In genomic region chr3L:8851950-8852349, dm6 we compare ENCODE assay signal across 2 fruit fly cellular contexts.
TF ChIP-seq lines count a peak whose summit lies in the region.

No protein-coding gene starts in this region.

- no peak for TF ChIP-seq CTCF in whole organism, embryonic (GFP tag; optimal IDR thresholded peaks at IDR 0.05; lab: Kevin White, UChicago)

TF ChIP-seq in whole organism, embryonic, 481 proteins besides CTCF, POLR2A, EP300 and RAD21:
- no peak for TF ChIP-seq D19A (tag; optimal IDR thresholded peaks at IDR 0.05; lab: Kevin White, UChicago)
- TF ChIP-seq sd (tag; optimal IDR thresholded peaks at IDR 0.05; lab: Kevin White, UChicago): no peak
- TF ChIP-seq otp (GFP tag; IDR thresholded peaks at IDR 0.05; lab: Robert Waterston, UW): no peak
- no peak for TF ChIP-seq Poxn (GFP tag; IDR thresholded peaks at IDR 0.05; lab: Robert Waterston, UW)
- no peak for TF ChIP-seq D19B (GFP tag; optimal IDR thresholded peaks at IDR 0.05; lab: Kevin White, UChicago)
- TF ChIP-seq chm (GFP tag; IDR thresholded peaks at IDR 0.05; lab: Robert Waterston, UW): no peak
- TF ChIP-seq CG2199 (GFP tag; IDR thresholded peaks at IDR 0.05; lab: Robert Waterston, UW): no peak
- TF ChIP-seq sens (GFP tag; lab: Kevin White, UChicago): peak; percentile 44
- no peak for TF ChIP-seq vfl (GFP tag; optimal IDR thresholded peaks at IDR 0.05; lab: Kevin White, UChicago)
- peak; percentile 10 for TF ChIP-seq abd-A (tag; optimal IDR thresholded peaks at IDR 0.05; lab: Kevin White, UChicago)
- peak; percentile 10 for TF ChIP-seq oc (tag; optimal IDR thresholded peaks at IDR 0.05; lab: Kevin White, UChicago)
- TF ChIP-seq CG8089 (GFP tag; optimal IDR thresholded peaks at IDR 0.05; lab: Kevin White, UChicago): no peak
- TF ChIP-seq CG42726 (GFP tag; IDR thresholded peaks at IDR 0.05; lab: Robert Waterston, UW; ENCODE audit: partially characterized antibody): no peak
- TF ChIP-seq onecut (GFP tag; IDR thresholded peaks at IDR 0.05; lab: Robert Waterston, UW): 0 out of 2 replicates have a peak, but pooled peaks have one; percentile 4
- TF ChIP-seq zfh2 (GFP tag; optimal IDR thresholded peaks at IDR 0.05; lab: Kevin White, UChicago): no peak

TF ChIP-seq in whole organism, prepupa, 60 proteins besides CTCF, POLR2A, EP300 and RAD21:
- TF ChIP-seq topi (GFP tag; optimal IDR thresholded peaks at IDR 0.05; lab: Kevin White, UChicago) (no peak), ss (GFP tag; optimal IDR thresholded peaks at IDR 0.05; lab: Kevin White, UChicago) (peak; percentile 48 to 96), dac (GFP tag; optimal IDR thresholded peaks at IDR 0.05; lab: Kevin White, UChicago) (no peak)
